Fruit fly (Drosophila melanogaster) whole organism, pupa: ENCODE results near the gene Fer3.

Experiments used
- CG10348 ChIP-seq: fragments of 200-800 bp; sonication (Bioruptor generic); IDR thresholded peaks from 2 replicates; pipeline ENCODE4 v1.3.6; 2022; ENCODE audit warnings: missing biosample characterization, missing genetic modification characterization
- CG12605 ChIP-seq: fragments of 200-800 bp; sonication (Bioruptor generic); IDR thresholded peaks from 2 replicates; pipeline ENCODE4 v1.3.6; 2022; ENCODE audit warnings: missing biosample characterization, missing genetic modification characterization
- CG13204 ChIP-seq: fragments of 200-800 bp; sonication (Bioruptor generic); optimal IDR thresholded peaks from 2 replicates; lab custom pipeline; 2018; ENCODE audit warnings: missing biosample characterization, mild to moderate bottlenecking, missing genetic modification characterization, moderate library complexity
- CG14655 ChIP-seq: fragments of 200-800 bp; sonication (Bioruptor generic); optimal IDR thresholded peaks from 3 replicates; lab custom pipeline; 2017; ENCODE audit warnings: mild to moderate bottlenecking, missing biosample characterization, missing genetic modification reagents, missing genetic modification characterization
- CG15710 ChIP-seq: fragments of 200-800 bp; sonication (Bioruptor generic); optimal IDR thresholded peaks from 2 replicates; lab custom pipeline; 2018; ENCODE audit warnings: missing biosample characterization, mild to moderate bottlenecking, missing genetic modification characterization, moderate library complexity
- CG17806 ChIP-seq: fragments of 200-800 bp; sonication (Bioruptor generic); optimal IDR thresholded peaks from 2 replicates; lab custom pipeline; 2018; ENCODE audit warnings: missing biosample characterization, mild to moderate bottlenecking, missing genetic modification characterization, moderate library complexity
- CG32121 ChIP-seq: fragments of 200-800 bp; sonication (Bioruptor generic); IDR thresholded peaks from 2 replicates; pipeline ENCODE4 v1.3.6; 2022; ENCODE audit warnings: missing biosample characterization, missing genetic modification characterization
- CG34367 ChIP-seq: fragments of 200-800 bp; sonication (Bioruptor generic); optimal IDR thresholded peaks from 2 replicates; lab custom pipeline; 2018; ENCODE audit warnings: missing biosample characterization, mild to moderate bottlenecking, missing genetic modification characterization
- CG4496 ChIP-seq: fragments of 200-800 bp; sonication (Bioruptor generic); IDR thresholded peaks from 3 replicates; pipeline ENCODE4 v1.3.6; 2022; ENCODE audit warnings: missing biosample characterization, missing genetic modification characterization
- CG8159 ChIP-seq: fragments of 200-800 bp; sonication (Bioruptor generic); optimal IDR thresholded peaks from 3 replicates; lab custom pipeline; 2018; ENCODE audit warnings: missing biosample characterization, mild to moderate bottlenecking, missing genetic modification characterization, moderate library complexity
- CG8301 ChIP-seq: fragments of 200-800 bp; sonication (Bioruptor generic); optimal IDR thresholded peaks from 2 replicates; lab custom pipeline; 2018; ENCODE audit warnings: missing biosample characterization, mild to moderate bottlenecking, missing genetic modification characterization
- CG9948 ChIP-seq: fragments of 200-800 bp; sonication (Bioruptor generic); optimal IDR thresholded peaks from 2 replicates; lab custom pipeline; 2018; ENCODE audit warnings: missing biosample characterization, mild to moderate bottlenecking, missing genetic modification characterization, moderate library complexity
- D1 ChIP-seq: fragments of 200-800 bp; sonication (Bioruptor generic); optimal IDR thresholded peaks from 2 replicates; lab custom pipeline; 2018; ENCODE audit warnings: missing biosample characterization, mild to moderate bottlenecking, missing genetic modification characterization, moderate library complexity
- EcR ChIP-seq: fragments of 200-800 bp; sonication (Bioruptor generic); optimal IDR thresholded peaks from 3 replicates; lab custom pipeline; 2019; ENCODE audit warnings: missing biosample characterization, missing genetic modification characterization, mild to moderate bottlenecking, moderate library complexity, missing genetic modification reagents
- Ets98B ChIP-seq: fragments of 200-800 bp; sonication (Bioruptor generic); IDR thresholded peaks from 2 replicates; pipeline ENCODE4 v1.3.6; 2022; ENCODE audit warnings: missing biosample characterization, missing genetic modification characterization
- Pif1A ChIP-seq: fragments of 200-800 bp; sonication (Bioruptor generic); optimal IDR thresholded peaks from 3 replicates; lab custom pipeline; 2016; ENCODE audit warnings: missing biosample characterization, missing genetic modification characterization
- Pif1B ChIP-seq: fragments of 200-800 bp; sonication (Bioruptor generic); optimal IDR thresholded peaks from 3 replicates; lab custom pipeline; 2016; ENCODE audit warnings: missing biosample characterization, missing genetic modification characterization
- Snoo ChIP-seq: fragments of 200-800 bp; sonication (Bioruptor generic); optimal IDR thresholded peaks from 3 replicates; lab custom pipeline; 2017; ENCODE audit warnings: missing biosample characterization, mild to moderate bottlenecking, missing genetic modification characterization, inconsistent platforms
- fd96Ca ChIP-seq: fragments of 200-800 bp; sonication (Bioruptor generic); IDR thresholded peaks from 3 replicates; pipeline ENCODE4 v1.3.6; 2022; ENCODE audit warnings: missing biosample characterization, missing genetic modification characterization
- gl ChIP-seq: fragments of 200-800 bp; sonication (Bioruptor generic); optimal IDR thresholded peaks from 2 replicates; lab custom pipeline; 2018; ENCODE audit warnings: missing biosample characterization, mild to moderate bottlenecking, missing genetic modification characterization
- rn ChIP-seq: fragments of 200-800 bp; sonication (Bioruptor generic); IDR thresholded peaks from 2 replicates; pipeline ENCODE4 v1.3.6; 2022; ENCODE audit warnings: missing biosample characterization, missing genetic modification characterization

Gene Fer3

DNA sequence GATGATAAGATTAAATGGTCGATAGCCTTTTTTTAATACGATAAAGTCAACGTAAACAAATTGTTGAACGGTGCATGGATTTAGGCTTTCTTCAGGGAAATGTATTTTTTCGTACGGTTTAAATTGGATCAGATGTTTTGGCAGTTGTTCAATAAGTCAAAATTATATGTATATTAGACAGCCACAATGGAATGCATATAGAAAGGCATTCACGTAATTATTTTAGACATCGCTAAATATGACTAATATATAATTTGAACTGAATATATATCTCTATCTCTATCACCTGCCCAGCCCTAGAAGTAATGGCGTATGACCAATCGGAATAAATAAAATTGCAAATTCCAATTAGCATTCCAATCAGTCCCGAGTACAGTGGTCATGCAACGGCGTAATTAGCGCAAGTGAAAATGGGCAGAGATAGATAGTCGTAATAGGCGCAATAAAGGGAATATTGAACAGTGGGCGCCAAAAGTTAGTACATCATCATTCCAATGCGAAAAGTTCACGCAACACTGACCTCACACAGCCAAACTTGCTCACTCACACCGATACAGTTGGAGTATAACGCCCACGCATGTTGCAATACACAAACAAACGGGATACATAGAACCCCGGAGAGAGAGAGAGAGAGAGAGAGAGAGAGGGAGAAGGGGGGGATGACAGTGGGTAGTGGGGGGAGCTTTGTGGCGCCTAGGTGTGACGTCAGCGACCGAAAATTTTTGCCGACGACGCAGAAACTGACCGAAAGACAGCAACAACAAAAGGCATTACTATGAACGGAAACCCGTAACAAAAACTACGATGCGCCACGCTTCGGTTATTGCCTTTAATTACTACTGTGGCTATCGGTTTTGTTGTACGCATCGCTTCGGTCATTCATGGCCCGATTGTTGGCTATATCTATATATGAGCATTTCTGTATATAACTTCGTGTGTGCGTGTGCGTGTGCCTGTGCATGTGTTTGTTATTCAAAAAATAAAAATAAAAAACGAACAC is 45.5 kb downstream of the Fer3 start:
- TF ChIP-seq Ets98B: no peak
- TF ChIP-seq fd96Ca (GFP tag; lab: Robert Waterston, UW): 0 out of 3 replicates have a peak, but pooled peaks have one; percentile 9
- no peak for TF ChIP-seq CG13204 (GFP tag; lab: Kevin White, UChicago)
- no peak for TF ChIP-seq CG8301
- no peak for TF ChIP-seq CG8159 (tag; lab: Kevin White, UChicago)
- no peak for TF ChIP-seq gl (tag; lab: Kevin White, UChicago)
- no peak for TF ChIP-seq CG4496 (GFP tag; lab: Robert Waterston, UW)
- TF ChIP-seq EcR: peak; percentile 59
- no peak for TF ChIP-seq CG34367 (tag; lab: Kevin White, UChicago)
- no peak for TF ChIP-seq Snoo (tag; lab: Kevin White, UChicago)
- TF ChIP-seq CG17806 (tag; lab: Kevin White, UChicago): no peak
- TF ChIP-seq Pif1A: no peak
- TF ChIP-seq CG14655 (GFP tag; lab: Kevin White, UChicago): no peak
- TF ChIP-seq, all 21 proteins: peak for 2

DNA sequence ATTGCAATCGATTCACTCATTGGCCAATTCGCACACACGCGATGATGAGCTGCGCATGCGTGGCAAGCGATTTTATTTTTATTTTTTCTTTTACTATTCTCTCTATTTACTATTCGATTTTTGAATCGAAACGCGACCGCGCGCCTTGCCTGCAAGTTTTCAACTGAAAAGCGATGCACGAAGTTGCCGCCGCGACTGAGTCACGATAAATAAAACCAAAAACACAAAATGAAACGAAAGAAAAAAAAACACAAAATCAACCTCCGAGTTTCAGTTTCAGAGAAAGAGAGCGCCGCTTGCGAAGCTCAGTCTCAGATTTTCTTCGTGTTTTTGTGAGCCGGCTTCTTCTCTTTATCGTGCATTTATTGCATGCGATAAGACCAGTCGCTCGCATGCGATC is 47.3 kb downstream of the Fer3 start:
- peak; percentile 78 for TF ChIP-seq CG17806 (tag; lab: Kevin White, UChicago)
- TF ChIP-seq CG34367 (tag; lab: Kevin White, UChicago): peak; percentile 66
- TF ChIP-seq CG4496 (GFP tag; lab: Robert Waterston, UW): peak; percentile 82
- TF ChIP-seq CG14655 (GFP tag; lab: Kevin White, UChicago): no peak
- peak; percentile 70 for TF ChIP-seq CG8159 (tag; lab: Kevin White, UChicago)
- no peak for TF ChIP-seq D1 (tag; lab: Kevin White, UChicago)
- TF ChIP-seq CG9948: peak; percentile 32
- peak; percentile 70 for TF ChIP-seq CG15710 (tag; lab: Kevin White, UChicago)
- TF ChIP-seq Pif1A: peak; percentile 74
- peak; percentile 96 for TF ChIP-seq gl (tag; lab: Kevin White, UChicago)
- TF ChIP-seq rn (GFP tag; lab: Robert Waterston, UW): 0 out of 2 replicates have a peak, but pooled peaks have one; percentile 25
- peak; percentile 49 for TF ChIP-seq EcR
- TF ChIP-seq CG10348 (GFP tag; lab: Robert Waterston, UW): no peak
- peak; percentile 38 for TF ChIP-seq Snoo (tag; lab: Kevin White, UChicago)
- TF ChIP-seq fd96Ca (GFP tag; lab: Robert Waterston, UW): peak; percentile 78
- TF ChIP-seq CG8301: peak; percentile 23
- TF ChIP-seq Ets98B: peak; percentile 80; the same call in 1 of the 2 replicates
- TF ChIP-seq CG32121 (GFP tag; lab: Robert Waterston, UW): peak; percentile 62
- TF ChIP-seq Pif1B (GFP tag; lab: Kevin White, UChicago): peak; percentile 67
- TF ChIP-seq CG12605 (GFP tag; lab: Robert Waterston, UW): peak; percentile 90
- peak; percentile 90 for TF ChIP-seq CG13204 (GFP tag; lab: Kevin White, UChicago)
